Fruit fly (Drosophila melanogaster): ENCODE data around the gene smid.

smid gene

DNA sequence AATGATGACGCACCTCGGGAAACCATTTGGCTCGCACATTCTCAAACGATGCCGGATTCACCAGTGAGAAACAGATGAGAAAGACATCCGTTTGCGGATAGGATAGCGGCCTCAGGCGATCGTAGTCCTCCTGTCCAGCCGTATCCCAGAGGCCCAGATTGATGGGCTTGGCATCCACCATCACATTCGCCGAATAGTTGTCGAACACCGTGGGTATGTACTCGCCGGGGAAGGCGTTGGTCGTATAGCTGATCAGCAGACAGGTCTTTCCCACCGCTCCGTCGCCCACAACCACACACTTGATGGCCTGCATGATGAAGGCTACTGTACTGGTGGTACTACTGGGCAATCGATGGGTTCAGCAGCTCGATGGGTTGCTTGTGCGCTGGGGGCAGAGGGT, 52.8 kb downstream of the smid start:
- TF ChIP-seq pan (optimal IDR thresholded peaks at IDR 0.05) (no peak), usp (GFP tag; optimal IDR thresholded peaks at IDR 0.05) (no peak)

Measured in whole organism.